Worm (Caenorhabditis elegans) whole organism, L3 larva: ENCODE measurements around the gene lec-10.

ENCODE experiments used
- R02D3.7 ChIP-seq: fragments of 150-350 bp; optimal IDR thresholded peaks from 2 replicates; lab custom pipeline; 2014; ENCODE audit warnings: missing biosample characterization, missing genetic modification characterization
- ZK546.5 ChIP-seq: sonication (generic microtip); optimal IDR thresholded peaks from 2 replicates; lab custom pipeline; 2017; ENCODE audit warnings: missing biosample characterization, missing genetic modification characterization
- aly-2 ChIP-seq: fragments of 150-350 bp; optimal IDR thresholded peaks from 2 replicates; lab custom pipeline; 2014; ENCODE audit warnings: missing biosample characterization, missing genetic modification characterization
- ama-1 ChIP-seq: fragments of 150-350 bp; optimal IDR thresholded peaks from 2 replicates; lab custom pipeline; 2018
- ceh-16 ChIP-seq: sonication (generic microtip); optimal IDR thresholded peaks from 2 replicates; lab custom pipeline; 2017; ENCODE audit warnings: missing biosample characterization, missing genetic modification characterization
- ceh-28 ChIP-seq: fragments of 150-350 bp; optimal IDR thresholded peaks from 2 replicates; lab custom pipeline; 2014; ENCODE audit warnings: missing biosample characterization, missing genetic modification reagents, missing genetic modification characterization
- ceh-9 ChIP-seq: sonication (generic microtip); optimal IDR thresholded peaks from 2 replicates; lab custom pipeline; 2018; ENCODE audit warnings: missing biosample characterization, missing genetic modification characterization
- daf-12 ChIP-seq: fragments of 150-350 bp; optimal IDR thresholded peaks from 2 replicates; lab custom pipeline; 2014; ENCODE audit warnings: missing biosample characterization, missing genetic modification reagents, missing genetic modification characterization
- egl-27 ChIP-seq: sonication (generic microtip); optimal IDR thresholded peaks from 4 replicates; lab custom pipeline; 2017; ENCODE audit warnings: missing biosample characterization, missing genetic modification reagents, missing genetic modification characterization
- egl-5 ChIP-seq: fragments of 150-350 bp; optimal IDR thresholded peaks from 2 replicates; lab custom pipeline; 2017; ENCODE audit warnings: missing biosample characterization, missing genetic modification reagents, missing genetic modification characterization, inconsistent platforms
- elt-1 ChIP-seq: fragments of 150-350 bp; optimal IDR thresholded peaks from 2 replicates; lab custom pipeline; 2014; ENCODE audit warnings: missing biosample characterization, missing genetic modification characterization
- elt-2 ChIP-seq: sonication (generic microtip); optimal IDR thresholded peaks from 2 replicates; lab custom pipeline; 2016; ENCODE audit warnings: missing genetic modification reagents, mild to moderate bottlenecking, missing genetic modification characterization, missing compliant biosample characterization
- eor-1 ChIP-seq, 2 experiments: fragments of 150-350 bp; optimal IDR thresholded peaks; 2 replicates each; lab custom pipeline; 2014 to 2018; ENCODE audit warnings: missing biosample characterization in 2 of 2, missing genetic modification characterization in 2 of 2
- fkh-10 ChIP-seq: sonication (generic microtip); optimal IDR thresholded peaks from 2 replicates; lab custom pipeline; 2017; ENCODE audit warnings: missing biosample characterization, missing genetic modification reagents, missing genetic modification characterization
- fkh-2 ChIP-seq: fragments of 150-350 bp; optimal IDR thresholded peaks from 2 replicates; lab custom pipeline; 2014; ENCODE audit warnings: missing biosample characterization, missing genetic modification reagents, missing genetic modification characterization
- fos-1 ChIP-seq: fragments of 150-350 bp; optimal IDR thresholded peaks from 2 replicates; lab custom pipeline; 2014; ENCODE audit warnings: missing biosample characterization, missing genetic modification characterization
- hmg-11 ChIP-seq: sonication (generic microtip); optimal IDR thresholded peaks from 2 replicates; lab custom pipeline; 2016; ENCODE audit warnings: missing genetic modification characterization, missing compliant biosample characterization
- jun-1 ChIP-seq: fragments of 150-350 bp; optimal IDR thresholded peaks from 2 replicates; lab custom pipeline; 2014; ENCODE audit warnings: missing biosample characterization, missing genetic modification reagents, missing genetic modification characterization
- lin-15B ChIP-seq: fragments of 150-350 bp; optimal IDR thresholded peaks from 2 replicates; lab custom pipeline; 2014; ENCODE audit warnings: missing biosample characterization, missing genetic modification characterization
- lin-39 ChIP-seq: fragments of 150-350 bp; optimal IDR thresholded peaks from 2 replicates; lab custom pipeline; 2018; ENCODE audit warnings: missing biosample characterization, missing genetic modification reagents, missing genetic modification characterization
- mdl-1 ChIP-seq: fragments of 150-350 bp; optimal IDR thresholded peaks from 2 replicates; lab custom pipeline; 2014; ENCODE audit warnings: missing biosample characterization, missing genetic modification characterization
- mml-1 ChIP-seq: fragments of 150-350 bp; sonication (generic microtip); optimal IDR thresholded peaks from 3 replicates; lab custom pipeline; 2014; ENCODE audit warnings: missing biosample characterization, missing genetic modification characterization
- nfya-1 ChIP-seq: sonication (generic microtip); optimal IDR thresholded peaks from 2 replicates; lab custom pipeline; 2017; ENCODE audit warnings: missing genetic modification characterization, mild to moderate bottlenecking, missing compliant biosample characterization, antibody characterized with exemption, moderate library complexity; ENCODE audit not compliant: insufficient read depth
- nhr-11 ChIP-seq: fragments of 150-350 bp; optimal IDR thresholded peaks from 2 replicates; lab custom pipeline; 2014; ENCODE audit warnings: missing biosample characterization, missing genetic modification characterization
- nhr-23 ChIP-seq: fragments of 150-350 bp; optimal IDR thresholded peaks from 2 replicates; lab custom pipeline; 2014; ENCODE audit warnings: missing biosample characterization, missing genetic modification reagents, missing genetic modification characterization
- nhr-237 ChIP-seq: fragments of 150-350 bp; optimal IDR thresholded peaks from 2 replicates; lab custom pipeline; 2014; ENCODE audit warnings: missing biosample characterization, missing genetic modification characterization
- nhr-25 ChIP-seq: sonication (generic microtip); optimal IDR thresholded peaks from 2 replicates; lab custom pipeline; 2017; ENCODE audit warnings: missing biosample characterization, missing genetic modification characterization
- nhr-28 ChIP-seq: fragments of 150-350 bp; optimal IDR thresholded peaks from 2 replicates; lab custom pipeline; 2014; ENCODE audit warnings: missing biosample characterization, missing genetic modification characterization
- nhr-43 ChIP-seq: sonication (generic microtip); optimal IDR thresholded peaks from 2 replicates; lab custom pipeline; 2016; ENCODE audit warnings: mild to moderate bottlenecking, missing genetic modification characterization, missing compliant biosample characterization; ENCODE audit not compliant: poor library complexity, severe bottlenecking
- nhr-67 ChIP-seq: fragments of 150-350 bp; optimal IDR thresholded peaks from 2 replicates; lab custom pipeline; 2014; ENCODE audit warnings: missing biosample characterization, missing genetic modification characterization
- nhr-76 ChIP-seq: fragments of 150-350 bp; sonication (generic microtip); optimal IDR thresholded peaks from 5 replicates; lab custom pipeline; 2014; ENCODE audit warnings: missing biosample characterization, missing genetic modification characterization
- nhr-77 ChIP-seq: fragments of 150-350 bp; optimal IDR thresholded peaks from 2 replicates; lab custom pipeline; 2014; ENCODE audit warnings: missing biosample characterization, missing genetic modification characterization
- pha-4 ChIP-seq: fragments of 150-350 bp; optimal IDR thresholded peaks from 2 replicates; lab custom pipeline; 2014; ENCODE audit warnings: missing biosample characterization, missing genetic modification reagents, missing genetic modification characterization
- pqm-1 ChIP-seq: fragments of 150-350 bp; optimal IDR thresholded peaks from 2 replicates; lab custom pipeline; 2017; ENCODE audit warnings: missing biosample characterization, missing genetic modification characterization, inconsistent platforms
- skn-1 ChIP-seq: fragments of 150-350 bp; optimal IDR thresholded peaks from 2 replicates; lab custom pipeline; 2014; ENCODE audit warnings: missing biosample characterization, missing genetic modification characterization
- snpc-4 ChIP-seq: fragments of 150-350 bp; optimal IDR thresholded peaks from 2 replicates; lab custom pipeline; 2014; ENCODE audit warnings: missing biosample characterization, missing genetic modification characterization
- tbx-2 ChIP-seq: sonication (generic microtip); optimal IDR thresholded peaks from 2 replicates; lab custom pipeline; 2016; ENCODE audit warnings: mild to moderate bottlenecking, missing genetic modification characterization, missing compliant biosample characterization
- unc-39 ChIP-seq: sonication (generic microtip); optimal IDR thresholded peaks from 4 replicates; lab custom pipeline; 2017; ENCODE audit warnings: missing biosample characterization, missing genetic modification characterization
- unc-62 ChIP-seq: fragments of 150-350 bp; sonication (generic microtip); optimal IDR thresholded peaks from 4 replicates; lab custom pipeline; 2014; ENCODE audit warnings: missing biosample characterization, missing genetic modification reagents, missing genetic modification characterization
- zag-1 ChIP-seq: fragments of 150-350 bp; optimal IDR thresholded peaks from 2 replicates; lab custom pipeline; 2014; ENCODE audit warnings: missing biosample characterization, missing genetic modification characterization
- ztf-4 ChIP-seq: fragments of 150-350 bp; optimal IDR thresholded peaks from 2 replicates; lab custom pipeline; 2014; ENCODE audit warnings: missing biosample characterization, missing genetic modification characterization

Gene lec-10

ce11 chrV:6488849-6489248, at the start of gene lec-10:
TSS of gene lec-10 (minus strand) at chrV:6489120.
- TF ChIP-seq jun-1 (tag; lab: Kevin White, UChicago), result peak; percentile 26
- TF ChIP-seq elt-2, result peak; percentile 95
- peak; percentile 89 for TF ChIP-seq pqm-1 (tag; lab: Kevin White, UChicago)
- TF ChIP-seq mdl-1 (tag; lab: Kevin White, UChicago), result no peak
- TF ChIP-seq pha-4, result peak; percentile 59

- TF ChIP-seq ceh-16 (tag; lab: Kevin White, UChicago), result no peak
- TF ChIP-seq ama-1 (lab: Kevin White, UChicago), result peak; percentile 38
- no peak for TF ChIP-seq mdl-1 (tag; lab: Kevin White, UChicago)
- TF ChIP-seq nhr-43, result no peak
- no peak for TF ChIP-seq skn-1
- TF ChIP-seq zag-1 (tag; lab: Kevin White, UChicago), result no peak
- peak; percentile 68 for TF ChIP-seq hmg-11 (tag; lab: Kevin White, UChicago)
- no peak for TF ChIP-seq jun-1 (tag; lab: Kevin White, UChicago)
- TF ChIP-seq ceh-9 (tag; lab: Kevin White, UChicago), result no peak
- no peak for TF ChIP-seq ztf-4
- no peak for TF ChIP-seq aly-2
- no peak for TF ChIP-seq ceh-28 (tag; lab: Kevin White, UChicago)
- no peak for TF ChIP-seq nhr-237 (tag; lab: Kevin White, UChicago)
- no peak for TF ChIP-seq egl-5 (tag; lab: Kevin White, UChicago)
- TF ChIP-seq fkh-10, result no peak
- TF ChIP-seq nhr-11 (tag; lab: Kevin White, UChicago), result no peak
- no peak for TF ChIP-seq unc-62 (GFP tag; lab: Kevin White, UChicago)
- TF ChIP-seq mml-1 (tag; lab: Kevin White, UChicago), result no peak
- TF ChIP-seq tbx-2 (tag; lab: Kevin White, UChicago), result no peak
- TF ChIP-seq fkh-2 (tag; lab: Kevin White, UChicago), result no peak
- no peak for TF ChIP-seq snpc-4
- TF ChIP-seq nfya-1 (tag; lab: Kevin White, UChicago), result peak; percentile 40
- peak; percentile 42 for TF ChIP-seq pha-4
- peak; percentile 53 for TF ChIP-seq lin-39 (tag; lab: Kevin White, UChicago)
- peak; percentile 3 for TF ChIP-seq nhr-23
- no peak for TF ChIP-seq nhr-77 (tag; lab: Kevin White, UChicago)
- TF ChIP-seq nhr-25 (tag; lab: Kevin White, UChicago), result no peak
- TF ChIP-seq elt-2, result no peak
- TF ChIP-seq ZK546.5 (tag; lab: Kevin White, UChicago), result no peak
- no peak for TF ChIP-seq daf-12 (tag; lab: Kevin White, UChicago)
- TF ChIP-seq nhr-76, result no peak
- TF ChIP-seq pqm-1 (tag; lab: Kevin White, UChicago), result no peak
- TF ChIP-seq lin-15B, result no peak
- TF ChIP-seq elt-1 (tag; lab: Kevin White, UChicago), result no peak
- TF ChIP-seq unc-39 (tag; lab: Kevin White, UChicago), result no peak
- no peak for TF ChIP-seq R02D3.7 (tag; lab: Kevin White, UChicago)
- TF ChIP-seq eor-1 (tag; optimal IDR thresholded peaks at IDR 0.05; lab: Kevin White, UChicago), result no peak
- no peak for TF ChIP-seq fos-1
Observed at ce11 chrV:6538323-6538722, 49.4 kb upstream of the lec-10 start.

- TF ChIP-seq ceh-28 (tag; lab: Kevin White, UChicago), result peak; percentile 3
- peak; percentile 90 for TF ChIP-seq pha-4
- TF ChIP-seq mdl-1 (tag; lab: Kevin White, UChicago), result no peak
Observed at ce11 chrV:6533030-6533429, 44.1 kb upstream of the lec-10 start, which contains the start of gene hpo-26. TSS of gene hpo-26 (minus strand) at chrV:6533060.

- TF ChIP-seq hmg-11 (tag; lab: Kevin White, UChicago) (no peak), fkh-10 (no peak), nhr-76 (no peak), snpc-4 (no peak), nhr-67 (no peak), aly-2 (no peak), elt-2 (peak; percentile 95), egl-27 (tag; lab: Kevin White, UChicago) (no peak), unc-62 (GFP tag; lab: Kevin White, UChicago) (no peak), skn-1 (no peak), elt-1 (tag; lab: Kevin White, UChicago) (no peak), pqm-1 (tag; lab: Kevin White, UChicago) (peak; percentile 66), nhr-11 (tag; lab: Kevin White, UChicago) (no peak), nhr-25 (tag; lab: Kevin White, UChicago) (no peak), nhr-28 (tag; lab: Kevin White, UChicago) (no peak)
Observed at ce11 chrV:6524757-6525156, 35.8 kb upstream of the lec-10 start, which contains the start of gene acs-1. TSS of gene acs-1 (plus strand) at chrV:6524989.
